Worm (Caenorhabditis elegans) whole organism, late embryonic: Measurements from ENCODE around the gene F22F7.11.
"Not testable (repeated sequence)": the region's sequence is repeated elsewhere in the genome, so short reads cannot be mapped to it uniquely, and the experiment has no call there.

Experiments
- F13H6.1 ChIP-seq: sonication (generic microtip); optimal IDR thresholded peaks from 2 replicates; lab custom pipeline; 2016; ENCODE audit warnings: missing genetic modification characterization, missing compliant biosample characterization
- che-1 ChIP-seq: sonication (generic microtip); optimal IDR thresholded peaks from 2 replicates; lab custom pipeline; 2016; ENCODE audit warnings: mild to moderate bottlenecking, missing genetic modification characterization, missing compliant biosample characterization
- elt-2 ChIP-seq: sonication (generic microtip); optimal IDR thresholded peaks from 2 replicates; lab custom pipeline; 2016; ENCODE audit warnings: missing genetic modification reagents, missing genetic modification characterization, missing compliant biosample characterization
- hlh-6 ChIP-seq: sonication (generic microtip); optimal IDR thresholded peaks from 2 replicates; lab custom pipeline; 2016; ENCODE audit warnings: missing genotype, missing genetic modification characterization, missing compliant biosample characterization
- ttx-3 ChIP-seq: sonication (generic microtip); optimal IDR thresholded peaks from 2 replicates; lab custom pipeline; 2016; ENCODE audit warnings: missing genetic modification reagents, missing genetic modification characterization, missing compliant biosample characterization

DNA sequence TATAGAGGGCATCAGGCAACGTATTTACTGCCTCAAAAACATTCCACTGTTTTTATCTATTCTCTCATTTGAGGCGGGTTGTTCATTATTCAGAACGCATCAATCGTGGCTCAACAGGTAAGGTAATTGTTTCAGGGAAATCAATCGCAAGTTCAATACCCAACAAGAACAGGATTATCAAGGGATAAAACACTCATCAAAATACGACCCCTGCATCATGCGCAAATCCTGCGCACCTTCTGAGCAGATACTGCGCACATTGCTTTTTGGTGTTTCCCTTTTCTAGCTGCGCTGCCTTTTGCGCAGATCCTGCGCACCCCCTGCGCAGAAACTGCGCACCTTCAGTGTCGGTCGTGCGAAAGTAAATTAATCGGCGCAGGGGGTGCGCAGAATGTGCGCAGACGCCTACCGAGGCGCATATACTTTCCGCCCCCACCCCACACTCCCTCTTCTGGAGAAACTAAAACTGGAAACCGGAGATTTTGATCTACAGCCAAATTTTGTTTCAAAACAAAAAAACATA lies 33.8 kb upstream of the F22F7.11 start, which contains the start of gene F36F12.3:
- not testable (repeated sequence) for TF ChIP-seq ttx-3, hlh-6, F13H6.1, elt-2, che-1 (tag; lab: Kevin White, UChicago)
